Fruit fly (Drosophila melanogaster) whole organism, wandering third instar larva: ENCODE data around the gene feo.

Experiments used
- CG9705 ChIP-seq: fragments of 200-800 bp; sonication (Bioruptor generic); optimal IDR thresholded peaks from 2 replicates; lab custom pipeline; 2018; ENCODE audit warnings: missing biosample characterization, mild to moderate bottlenecking, missing genetic modification characterization
- Dfd ChIP-seq: fragments of >200 bp; optimal IDR thresholded peaks from 2 replicates; lab custom pipeline; 2017; ENCODE audit warnings: missing biosample characterization, missing genetic modification characterization
- OdsH ChIP-seq: fragments of 200-800 bp; sonication (Bioruptor generic); optimal IDR thresholded peaks from 2 replicates; lab custom pipeline; 2016; ENCODE audit warnings: missing biosample characterization, mild to moderate bottlenecking, missing genetic modification characterization
- Rel ChIP-seq, 2 experiments: fragments of 200-800 bp; sonication (Bioruptor generic) in 1 of 2; optimal IDR thresholded peaks; 2 replicates in 1 of 2; 3 replicates in 1 of 2; lab custom pipeline; 2016 to 2019; ENCODE audit warnings: mild to moderate bottlenecking in 2 of 2, missing biosample characterization in 2 of 2, missing genetic modification characterization in 2 of 2, moderate library complexity in 1 of 2
- br ChIP-seq: fragments of 200-800 bp; sonication (Bioruptor generic); optimal IDR thresholded peaks from 2 replicates; lab custom pipeline; 2016; ENCODE audit warnings: missing biosample characterization, missing genetic modification characterization
- dl ChIP-seq, 2 experiments: fragments of 175-275, 200-275 bp in 1 of 2; fragments of 200-275 bp in 1 of 2; sonication (Bioruptor generic); optimal IDR thresholded peaks; lab custom pipeline; 2018; ENCODE audit warnings: mild to moderate bottlenecking in 2 of 2, missing biosample characterization in 2 of 2, missing genetic modification characterization in 2 of 2, moderate library complexity in 2 of 2; ENCODE audit not compliant: partially characterized antibody in 2 of 2, insufficient read depth in 1 of 2
- fru ChIP-seq: fragments of 200-800 bp; sonication (Bioruptor generic); optimal IDR thresholded peaks from 3 replicates; lab custom pipeline; 2016; ENCODE audit warnings: missing biosample characterization, mild to moderate bottlenecking, missing genetic modification characterization
- h ChIP-seq: fragments of 200-800 bp; sonication (Bioruptor generic); optimal IDR thresholded peaks from 3 replicates; lab custom pipeline; 2016; ENCODE audit warnings: missing biosample characterization, mild to moderate bottlenecking, missing genetic modification characterization
- lola ChIP-seq: fragments of >200 bp; optimal IDR thresholded peaks from 2 replicates; lab custom pipeline; 2017; ENCODE audit warnings: missing biosample characterization, missing genetic modification characterization
- psq ChIP-seq: fragments of 200-800 bp; sonication (Bioruptor generic); optimal IDR thresholded peaks from 3 replicates; lab custom pipeline; 2017; ENCODE audit warnings: missing biosample characterization, mild to moderate bottlenecking, missing genetic modification characterization, moderate library complexity
- rgr ChIP-seq: fragments of 200-800 bp; sonication (Bioruptor generic); optimal IDR thresholded peaks from 3 replicates; lab custom pipeline; 2016; ENCODE audit warnings: missing biosample characterization, mild to moderate bottlenecking, missing genetic modification characterization
- tai ChIP-seq: sonication (Bioruptor generic); optimal IDR thresholded peaks from 2 replicates; lab custom pipeline; 2016; ENCODE audit warnings: missing biosample characterization, missing genetic modification characterization
- usp ChIP-seq: fragments of >200 bp; optimal IDR thresholded peaks from 2 replicates; lab custom pipeline; 2017; ENCODE audit warnings: missing biosample characterization, missing genetic modification characterization

DNA sequence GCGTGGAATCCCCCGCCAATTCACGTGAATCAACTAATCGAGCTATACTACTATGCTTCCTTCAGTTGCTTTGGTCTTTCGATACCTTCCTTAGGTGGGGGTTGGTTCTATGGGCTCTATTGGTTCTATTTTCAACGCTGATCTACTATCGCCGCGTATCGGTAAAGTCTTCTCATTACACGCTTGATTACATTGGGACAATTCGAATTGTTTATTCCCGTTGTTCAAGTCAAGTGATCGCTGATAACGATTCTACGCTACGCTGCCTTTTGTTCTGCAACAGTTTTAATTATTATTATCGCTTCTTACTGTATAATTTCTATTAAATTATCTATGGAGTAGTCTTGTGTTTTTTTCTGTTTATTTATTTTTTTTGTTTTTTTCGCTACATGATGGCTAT is 33.0 kb upstream of the feo start:
- no peak for TF ChIP-seq Rel (GFP tag; optimal IDR thresholded peaks at IDR 0.05; lab: Kevin White, UChicago)
- peak; percentile 39 for TF ChIP-seq Rel (tag; optimal IDR thresholded peaks at IDR 0.05; lab: Kevin White, UChicago)
- no peak for TF ChIP-seq rgr (GFP tag; lab: Kevin White, UChicago)
- TF ChIP-seq OdsH = no peak
- TF ChIP-seq tai (GFP tag; lab: Kevin White, UChicago) = no peak
- TF ChIP-seq Dfd = no peak
- TF ChIP-seq lola (GFP tag; lab: Kevin White, UChicago) = no peak
- no peak for TF ChIP-seq h (GFP tag; lab: Kevin White, UChicago)
- no peak for TF ChIP-seq br
- TF ChIP-seq psq (GFP tag; lab: Kevin White, UChicago) = no peak
- TF ChIP-seq dl (GFP tag; optimal IDR thresholded peaks at IDR 0.05; lab: Kevin White, UChicago; ENCODE audit: insufficient read depth in 1 of 2, partially characterized antibody in 2 of 2) = no peak
- no peak for TF ChIP-seq CG9705
- TF ChIP-seq usp (GFP tag; lab: Kevin White, UChicago) = no peak
- TF ChIP-seq fru (GFP tag; lab: Kevin White, UChicago) = no peak
